Fruit fly (Drosophila melanogaster): Measurements from ENCODE around the gene CG34174.
A peak's percentile ranks its signal among the peaks of the same experiment; 100 is the strongest.

The CG34174 gene

DNA sequence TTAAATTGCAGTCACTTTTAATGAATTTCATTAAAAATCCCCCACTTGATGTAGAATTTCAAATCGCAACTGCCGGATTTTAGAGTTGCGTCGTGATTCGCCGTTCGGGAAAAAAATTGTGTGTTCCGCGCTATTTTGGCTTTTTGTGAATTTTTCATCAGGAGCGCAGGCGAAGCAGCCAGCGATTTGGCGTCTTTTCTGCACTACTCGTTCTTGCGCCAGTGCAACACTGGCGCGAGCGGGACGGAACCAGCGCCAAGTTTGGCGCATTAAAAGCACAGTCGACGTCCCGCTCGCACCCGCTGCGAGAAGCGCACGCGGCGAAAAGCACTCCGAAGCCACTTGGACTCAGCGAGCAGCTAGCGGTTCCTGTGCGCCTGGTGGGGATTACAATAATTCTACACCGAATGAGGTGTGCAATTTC, 20.7 kb upstream of the CG34174 start (continued):
- TF ChIP-seq stwl (tag; optimal IDR thresholded peaks at IDR 0.05) (peak; percentile 67), CG7839 (tag; optimal IDR thresholded peaks at IDR 0.05) (peak; percentile 23), Hey (tag; optimal IDR thresholded peaks at IDR 0.05) (peak; percentile 70), CG13775 (GFP tag; optimal IDR thresholded peaks at IDR 0.05) (no peak), CG4820 (GFP tag; optimal IDR thresholded peaks at IDR 0.05) (no peak), ssp (GFP tag; IDR thresholded peaks at IDR 0.05) (no peak), CG2116 (GFP tag; optimal IDR thresholded peaks at IDR 0.05) (peak; percentile 99), wek (GFP tag; optimal IDR thresholded peaks at IDR 0.05) (peak; percentile 29), CG14710 (tag; optimal IDR thresholded peaks at IDR 0.05) (peak; percentile 36), ERR (GFP tag; optimal IDR thresholded peaks at IDR 0.05) (peak; percentile 60), sug (tag; optimal IDR thresholded peaks at IDR 0.05) (peak; percentile 82), Myb (GFP tag; optimal IDR thresholded peaks at IDR 0.05) (peak; percentile 98), CG14860 (GFP tag; IDR thresholded peaks at IDR 0.05; ENCODE audit: partially characterized antibody) (no peak), Gsc (GFP tag; IDR thresholded peaks at IDR 0.05) (no peak), Ets97D (GFP tag; optimal IDR thresholded peaks at IDR 0.05) (peak; percentile 79), CoRest (tag; optimal IDR thresholded peaks at IDR 0.05) (peak; percentile 52), CG3065 (GFP tag; optimal IDR thresholded peaks at IDR 0.05) (no peak), BtbVII (GFP tag; optimal IDR thresholded peaks at IDR 0.05) (peak; percentile 55), CG6683 (GFP tag; optimal IDR thresholded peaks at IDR 0.05) (peak; percentile 15), Eip74EF (GFP tag; optimal IDR thresholded peaks at IDR 0.05) (peak in 1 of 2 experiments; percentile 82), bcd (GFP tag; optimal IDR thresholded peaks at IDR 0.05) (peak; percentile 40), ftz-f1 (GFP tag; optimal IDR thresholded peaks at IDR 0.05) (peak; percentile 95), CG8478 (optimal IDR thresholded peaks at IDR 0.05) (peak; percentile 90), Usf (GFP tag; optimal IDR thresholded peaks at IDR 0.05) (no peak), Antp (GFP tag; optimal IDR thresholded peaks at IDR 0.05) (peak; percentile 18), B-H2 (GFP tag; optimal IDR thresholded peaks at IDR 0.05) (peak; percentile 78), pho (GFP tag; optimal IDR thresholded peaks at IDR 0.05) (peak; percentile 26), CG11504 (tag; optimal IDR thresholded peaks at IDR 0.05) (peak; percentile 35), CG6272 (GFP tag; IDR thresholded peaks at IDR 0.05) (peak; percentile 51), CG9817 (tag; optimal IDR thresholded peaks at IDR 0.05) (peak; percentile 11), odd (GFP tag; optimal IDR thresholded peaks at IDR 0.05) (peak; percentile 2), Side (GFP tag; optimal IDR thresholded peaks at IDR 0.05) (peak; percentile 58), CG6813 (GFP tag; optimal IDR thresholded peaks at IDR 0.05) (peak; percentile 57), ranshi (GFP tag; IDR thresholded peaks at IDR 0.05) (no peak), CG8388 (GFP tag; optimal IDR thresholded peaks at IDR 0.05) (peak; percentile 33), pros (GFP tag; optimal IDR thresholded peaks at IDR 0.05) (peak; percentile 79), CG13296 (GFP tag; optimal IDR thresholded peaks at IDR 0.05) (peak; percentile 59), CrebB (tag; optimal IDR thresholded peaks at IDR 0.05) (peak; percentile 81), CG13123 (GFP tag; optimal IDR thresholded peaks at IDR 0.05) (peak; percentile 16), D19A (tag; optimal IDR thresholded peaks at IDR 0.05) (peak; percentile 40), CG15601 (tag; optimal IDR thresholded peaks at IDR 0.05) (peak; percentile 65), Lhr (GFP tag; optimal IDR thresholded peaks at IDR 0.05) (peak; percentile 100), CG11093 (GFP tag; IDR thresholded peaks at IDR 0.05) (peak; percentile 33; the same call in 1 of the 3 replicates), sob (GFP tag; IDR thresholded peaks at IDR 0.05) (no peak), Nf-YC (tag; optimal IDR thresholded peaks at IDR 0.05) (peak; percentile 91), abd-A (tag; optimal IDR thresholded peaks at IDR 0.05) (peak; percentile 98), Doc2 (GFP tag; IDR thresholded peaks at IDR 0.05) (no peak), tin (GFP tag; optimal IDR thresholded peaks at IDR 0.05) (no peak), CG7987 (GFP tag; optimal IDR thresholded peaks at IDR 0.05) (peak; percentile 70), so (GFP tag; IDR thresholded peaks at IDR 0.05) (no peak), emc (GFP tag; optimal IDR thresholded peaks at IDR 0.05) (no peak)

Data from whole organism, embryonic.